Fruit fly (Drosophila melanogaster) whole organism, wandering third instar larva: ENCODE data around the gene CG7691.
A peak's percentile ranks its signal among the peaks of the same experiment; 100 is the strongest.

Experiments
- Abd-B ChIP-seq: fragments of >200 bp; optimal IDR thresholded peaks from 2 replicates; lab custom pipeline; 2017; ENCODE audit warnings: missing biosample characterization, missing genetic modification characterization
- CG32264 ChIP-seq: fragments of 200-800 bp; sonication (Bioruptor generic); optimal IDR thresholded peaks from 2 replicates; lab custom pipeline; 2016; ENCODE audit warnings: missing biosample characterization, missing genetic modification characterization
- CG9705 ChIP-seq: fragments of 200-800 bp; sonication (Bioruptor generic); optimal IDR thresholded peaks from 2 replicates; lab custom pipeline; 2018; ENCODE audit warnings: missing biosample characterization, mild to moderate bottlenecking, missing genetic modification characterization
- CrebA ChIP-seq: fragments of 200-800 bp; sonication (Bioruptor generic); optimal IDR thresholded peaks from 2 replicates; lab custom pipeline; 2016; ENCODE audit warnings: missing biosample characterization, mild to moderate bottlenecking, missing genetic modification characterization, borderline replicate concordance
- Dfd ChIP-seq: fragments of >200 bp; optimal IDR thresholded peaks from 2 replicates; lab custom pipeline; 2017; ENCODE audit warnings: missing biosample characterization, missing genetic modification characterization
- Dif ChIP-seq: fragments of 200-275, 200-300 bp; sonication (Bioruptor generic); optimal IDR thresholded peaks from 2 replicates; lab custom pipeline; 2018; ENCODE audit warnings: missing biosample characterization, missing genetic modification characterization; ENCODE audit not compliant: partially characterized antibody
- GATAd ChIP-seq: sonication (Bioruptor generic); optimal IDR thresholded peaks from 2 replicates; lab custom pipeline; 2016; ENCODE audit warnings: missing biosample characterization, missing genetic modification characterization
- HLH106 ChIP-seq: fragments of 200-800 bp; optimal IDR thresholded peaks from 3 replicates; lab custom pipeline; 2019; ENCODE audit warnings: missing biosample characterization, mild to moderate bottlenecking, missing genetic modification characterization, moderate library complexity
- Hnf4 ChIP-seq: fragments of 200-800 bp; sonication (Bioruptor generic); optimal IDR thresholded peaks from 2 replicates; lab custom pipeline; 2016; ENCODE audit warnings: missing biosample characterization, mild to moderate bottlenecking, missing genetic modification characterization
- Hr78 ChIP-seq: fragments of >200 bp; optimal IDR thresholded peaks from 2 replicates; lab custom pipeline; 2017; ENCODE audit warnings: missing biosample characterization, missing genetic modification characterization
- Hr83 ChIP-seq: fragments of 200-300 bp; sonication (Bioruptor generic); optimal IDR thresholded peaks from 2 replicates; lab custom pipeline; 2016; ENCODE audit warnings: missing biosample characterization, mild to moderate bottlenecking, missing genetic modification characterization, moderate library complexity; ENCODE audit not compliant: poor library complexity, severe bottlenecking
- Jra ChIP-seq: sonication (Bioruptor generic); optimal IDR thresholded peaks from 2 replicates; lab custom pipeline; 2016; ENCODE audit warnings: missing biosample characterization, missing genetic modification characterization
- Mio ChIP-seq: sonication (Bioruptor generic); optimal IDR thresholded peaks from 2 replicates; lab custom pipeline; 2016; ENCODE audit warnings: missing biosample characterization, missing genetic modification characterization
- Myc ChIP-seq: fragments of >200 bp; optimal IDR thresholded peaks from 2 replicates; lab custom pipeline; 2017
- N ChIP-seq: fragments of >200 bp; optimal IDR thresholded peaks from 2 replicates; lab custom pipeline; 2018; ENCODE audit warnings: missing biosample characterization, missing external identifiers, missing genetic modification characterization
- OdsH ChIP-seq: fragments of 200-800 bp; sonication (Bioruptor generic); optimal IDR thresholded peaks from 2 replicates; lab custom pipeline; 2016; ENCODE audit warnings: missing biosample characterization, mild to moderate bottlenecking, missing genetic modification characterization
- Rel ChIP-seq, 2 experiments: fragments of 200-800 bp; sonication (Bioruptor generic) in 1 of 2; optimal IDR thresholded peaks; 2 replicates in 1 of 2; 3 replicates in 1 of 2; lab custom pipeline; 2016 to 2019; ENCODE audit warnings: mild to moderate bottlenecking in 2 of 2, missing biosample characterization in 2 of 2, missing genetic modification characterization in 2 of 2, moderate library complexity in 1 of 2
- Sp1 ChIP-seq: fragments of 200-800 bp; sonication (Bioruptor generic); optimal IDR thresholded peaks from 3 replicates; lab custom pipeline; 2019; ENCODE audit warnings: missing biosample characterization, mild to moderate bottlenecking, missing genetic modification characterization, moderate library complexity
- Vsx2 ChIP-seq: fragments of 200-300, 225-300 bp; sonication (Bioruptor generic); optimal IDR thresholded peaks from 2 replicates; lab custom pipeline; 2018; ENCODE audit warnings: missing biosample characterization, missing genetic modification characterization; ENCODE audit not compliant: partially characterized antibody
- br ChIP-seq: fragments of 200-800 bp; sonication (Bioruptor generic); optimal IDR thresholded peaks from 2 replicates; lab custom pipeline; 2016; ENCODE audit warnings: missing biosample characterization, missing genetic modification characterization
- brk ChIP-seq: fragments of 200-800 bp; sonication (Bioruptor generic); optimal IDR thresholded peaks from 2 replicates; lab custom pipeline; 2016; ENCODE audit warnings: missing biosample characterization, mild to moderate bottlenecking, missing genetic modification characterization
- dl ChIP-seq, 2 experiments: fragments of 175-275, 200-275 bp in 1 of 2; fragments of 200-275 bp in 1 of 2; sonication (Bioruptor generic); optimal IDR thresholded peaks; lab custom pipeline; 2018; ENCODE audit warnings: mild to moderate bottlenecking in 2 of 2, missing biosample characterization in 2 of 2, missing genetic modification characterization in 2 of 2, moderate library complexity in 2 of 2; ENCODE audit not compliant: partially characterized antibody in 2 of 2, insufficient read depth in 1 of 2
- dmrt93B ChIP-seq: fragments of 200-800 bp; sonication (Bioruptor generic); optimal IDR thresholded peaks from 2 replicates; lab custom pipeline; 2018; ENCODE audit warnings: missing biosample characterization, mild to moderate bottlenecking, missing genetic modification characterization
- dsf ChIP-seq: sonication (Bioruptor generic); optimal IDR thresholded peaks from 2 replicates; lab custom pipeline; 2016; ENCODE audit warnings: missing biosample characterization, missing genetic modification characterization, borderline replicate concordance
- ey ChIP-seq: fragments of 200-800 bp; sonication (Bioruptor generic); optimal IDR thresholded peaks from 2 replicates; lab custom pipeline; 2016; ENCODE audit warnings: missing biosample characterization, missing genetic modification characterization
- foxo ChIP-seq, 2 experiments: fragments of 200-800 bp; sonication (Bioruptor generic); optimal IDR thresholded peaks; 2 replicates in 1 of 2; 3 replicates in 1 of 2; lab custom pipeline; 2016 to 2017; ENCODE audit warnings: missing biosample characterization in 2 of 2, missing genetic modification characterization in 2 of 2
- fru ChIP-seq: fragments of 200-800 bp; sonication (Bioruptor generic); optimal IDR thresholded peaks from 3 replicates; lab custom pipeline; 2016; ENCODE audit warnings: missing biosample characterization, mild to moderate bottlenecking, missing genetic modification characterization
- h ChIP-seq: fragments of 200-800 bp; sonication (Bioruptor generic); optimal IDR thresholded peaks from 3 replicates; lab custom pipeline; 2016; ENCODE audit warnings: missing biosample characterization, mild to moderate bottlenecking, missing genetic modification characterization
- jim ChIP-seq: fragments of 175-275, 200-325 bp; sonication (Bioruptor generic); optimal IDR thresholded peaks from 2 replicates; lab custom pipeline; 2016; ENCODE audit warnings: missing biosample characterization, mild to moderate bottlenecking, missing genetic modification characterization
- lola ChIP-seq: fragments of >200 bp; optimal IDR thresholded peaks from 2 replicates; lab custom pipeline; 2017; ENCODE audit warnings: missing biosample characterization, missing genetic modification characterization
- pan ChIP-seq: fragments of >200 bp; optimal IDR thresholded peaks from 2 replicates; lab custom pipeline; 2017
- psq ChIP-seq: fragments of 200-800 bp; sonication (Bioruptor generic); optimal IDR thresholded peaks from 3 replicates; lab custom pipeline; 2017; ENCODE audit warnings: missing biosample characterization, mild to moderate bottlenecking, missing genetic modification characterization, moderate library complexity
- rgr ChIP-seq: fragments of 200-800 bp; sonication (Bioruptor generic); optimal IDR thresholded peaks from 3 replicates; lab custom pipeline; 2016; ENCODE audit warnings: missing biosample characterization, mild to moderate bottlenecking, missing genetic modification characterization
- sage ChIP-seq: fragments of 200-800 bp; sonication (Bioruptor generic); optimal IDR thresholded peaks from 2 replicates; lab custom pipeline; 2016; ENCODE audit warnings: missing biosample characterization, mild to moderate bottlenecking, missing genetic modification characterization
- sv ChIP-seq: fragments of 200-800 bp; sonication (Bioruptor generic); optimal IDR thresholded peaks from 3 replicates; lab custom pipeline; 2016; ENCODE audit warnings: missing biosample characterization, missing genetic modification characterization
- tai ChIP-seq: sonication (Bioruptor generic); optimal IDR thresholded peaks from 2 replicates; lab custom pipeline; 2016; ENCODE audit warnings: missing biosample characterization, missing genetic modification characterization
- usp ChIP-seq: fragments of >200 bp; optimal IDR thresholded peaks from 2 replicates; lab custom pipeline; 2017; ENCODE audit warnings: missing biosample characterization, missing genetic modification characterization
- woc ChIP-seq: sonication (Bioruptor generic); optimal IDR thresholded peaks from 2 replicates; lab custom pipeline; 2016; ENCODE audit warnings: missing biosample characterization, mild to moderate bottlenecking, missing genetic modification characterization

CG7691 gene

DNA sequence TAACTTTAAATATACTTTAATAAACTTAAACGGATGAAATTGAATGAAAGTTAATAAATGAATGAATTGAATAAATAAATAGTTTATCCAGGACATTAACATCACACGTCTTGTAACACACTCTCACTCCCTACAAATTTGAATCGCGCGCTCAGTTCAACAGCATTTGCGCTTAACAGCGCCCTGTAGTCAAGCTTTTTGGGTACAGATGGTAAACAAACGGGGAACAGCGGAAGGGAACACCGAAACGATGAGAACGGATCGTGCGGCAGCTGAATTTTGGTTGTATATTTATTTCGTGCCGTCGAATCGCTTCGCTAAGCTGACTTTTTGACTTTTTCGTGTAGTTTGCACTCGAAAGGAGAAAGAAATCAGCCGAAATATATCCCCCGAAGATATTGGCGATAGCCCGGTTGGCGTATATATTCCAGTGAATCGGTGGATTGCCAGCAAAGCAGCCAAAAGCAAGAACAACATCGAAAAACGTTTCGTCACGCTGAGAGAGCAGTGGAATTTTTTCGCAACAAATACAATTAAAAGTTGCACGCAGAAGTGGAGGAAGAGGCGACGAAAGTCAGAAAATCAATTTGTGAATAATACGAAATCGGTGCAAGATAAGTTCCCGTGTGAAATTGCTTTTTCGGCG is 13.3 kb downstream of the CG7691 start, which contains the start of the genes CG7694 and fray:
TSS of gene CG7694 (plus strand) at position 247 of the 646 bp plus-strand sequence.
TSS of gene fray (plus strand) at position 247 of the 646 bp plus-strand sequence.
- TF ChIP-seq Dif (peak; percentile 20), dl (GFP tag; optimal IDR thresholded peaks at IDR 0.05; lab: Kevin White, UChicago; ENCODE audit: insufficient read depth in 1 of 2, partially characterized antibody in 2 of 2) (no peak)
- TF ChIP-seq, all 38 proteins: peak for 1

DNA sequence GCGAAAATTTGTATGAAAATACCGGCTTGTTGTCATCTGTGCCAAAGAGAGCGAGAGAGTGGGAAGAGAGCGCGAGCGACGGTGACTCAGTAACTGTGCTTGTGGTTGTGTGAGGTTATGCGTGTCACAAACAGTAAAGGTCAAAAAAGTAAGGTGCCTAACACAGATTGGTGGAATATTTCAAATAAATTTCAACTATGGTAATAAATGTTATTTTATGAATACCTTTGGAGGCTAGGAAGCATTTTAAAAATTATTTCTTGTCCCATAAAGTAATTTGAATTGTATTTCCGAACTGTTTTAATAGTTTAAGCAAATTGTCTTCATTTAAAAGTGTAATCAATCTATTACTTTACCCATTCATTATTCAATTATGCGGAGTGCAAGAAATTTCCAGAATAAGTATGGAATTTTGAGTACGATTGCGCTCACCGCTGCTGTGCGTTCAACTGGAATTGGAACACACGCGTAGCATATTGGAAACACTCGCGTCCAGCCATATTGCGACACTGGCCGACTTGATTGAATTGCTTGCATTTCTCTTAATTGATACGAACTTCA is 14.1 kb downstream of the CG7691 start:
- TF ChIP-seq Hnf4 (peak; percentile 92), dl (GFP tag; optimal IDR thresholded peaks at IDR 0.05; lab: Kevin White, UChicago; ENCODE audit: insufficient read depth in 1 of 2, partially characterized antibody in 2 of 2) (peak; percentile 74 to 77), dmrt93B (GFP tag; lab: Kevin White, UChicago) (peak; percentile 91), sage (GFP tag; lab: Kevin White, UChicago) (peak; percentile 81), Hr83 (GFP tag; lab: Kevin White, UChicago) (peak; percentile 25), Abd-B (no peak), woc (GFP tag; lab: Kevin White, UChicago) (peak; percentile 87), br (GFP tag; lab: Kevin White, UChicago) (peak; percentile 95), jim (GFP tag; lab: Kevin White, UChicago) (peak; percentile 5), h (GFP tag; lab: Kevin White, UChicago) (peak; percentile 94), fru (GFP tag; lab: Kevin White, UChicago) (peak; percentile 95), Rel (GFP tag; optimal IDR thresholded peaks at IDR 0.05; lab: Kevin White, UChicago) (peak; percentile 44), Rel (tag; optimal IDR thresholded peaks at IDR 0.05; lab: Kevin White, UChicago) (peak; percentile 50), CG9705 (GFP tag; lab: Kevin White, UChicago) (peak; percentile 51), lola (no peak), ey (GFP tag; lab: Kevin White, UChicago) (peak; percentile 96), psq (GFP tag; lab: Kevin White, UChicago) (peak; percentile 91), foxo (GFP tag; optimal IDR thresholded peaks at IDR 0.05; lab: Kevin White, UChicago) (peak; percentile 49 to 95), rgr (GFP tag; lab: Kevin White, UChicago) (peak; percentile 95), OdsH (GFP tag; lab: Kevin White, UChicago) (peak; percentile 97), Jra (GFP tag; lab: Kevin White, UChicago) (peak; percentile 94), Sp1 (GFP tag; lab: Kevin White, UChicago) (peak; percentile 92), Myc (lab: Kevin White, UChicago) (no peak), HLH106 (tag; lab: Kevin White, UChicago) (peak; percentile 93), N (no peak), brk (GFP tag; lab: Kevin White, UChicago) (peak; percentile 82), Mio (GFP tag; lab: Kevin White, UChicago) (peak; percentile 65), pan (no peak), tai (GFP tag; lab: Kevin White, UChicago) (peak; percentile 87), Vsx2 (GFP tag; lab: Kevin White, UChicago) (peak; percentile 7), Hr78 (GFP tag; lab: Kevin White, UChicago) (no peak), usp (GFP tag; lab: Kevin White, UChicago) (no peak), sv (peak; percentile 92), dsf (GFP tag; lab: Kevin White, UChicago) (peak; percentile 46), Dfd (GFP tag; lab: Kevin White, UChicago) (peak; percentile 36), CG32264 (GFP tag; lab: Kevin White, UChicago) (peak; percentile 83), CrebA (peak; percentile 69), GATAd (GFP tag; lab: Kevin White, UChicago) (peak; percentile 49), Dif (peak; percentile 73)
